Worm (Caenorhabditis elegans): ENCODE results near the gene W04G3.11.

Gene W04G3.11

DNA sequence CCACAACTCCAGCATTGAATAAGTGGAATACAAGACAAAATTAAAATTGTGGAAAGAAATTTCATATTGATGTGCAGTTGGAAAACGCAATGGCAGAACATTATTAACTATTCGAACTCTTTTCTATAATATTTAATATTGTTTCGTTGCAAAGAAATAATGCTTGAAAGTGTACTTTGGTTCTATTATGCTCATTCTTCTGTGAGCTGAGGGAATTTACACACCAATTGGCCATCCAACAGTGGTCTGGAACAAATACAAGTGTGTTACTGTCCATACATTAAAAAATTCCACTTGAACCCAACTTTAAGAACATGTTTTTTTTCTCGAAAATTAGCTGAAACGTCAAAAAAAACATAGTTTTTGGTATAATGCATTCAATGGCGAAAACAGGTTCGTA lies 9.3 kb upstream of the W04G3.11 start, which contains the start of gene W04G3.13:
Gene W04G3.13, minus strand, starts transcription at position 101 of the 400 bp plus-strand sequence.
- TF ChIP-seq nhr-19 (GFP tag; conservative IDR thresholded peaks at IDR 0.05) = no peak
- TF ChIP-seq irx-1 (tag; optimal IDR thresholded peaks at IDR 0.05) = no peak
- no peak for TF ChIP-seq fkh-10 (GFP tag; optimal IDR thresholded peaks at IDR 0.05)
- no peak for TF ChIP-seq isw-1 (GFP tag; IDR thresholded peaks at IDR 0.05)
- TF ChIP-seq lin-39 (tag; optimal IDR thresholded peaks at IDR 0.05) = no peak
- no peak for TF ChIP-seq nhr-237 (tag; optimal IDR thresholded peaks at IDR 0.05)

DNA sequence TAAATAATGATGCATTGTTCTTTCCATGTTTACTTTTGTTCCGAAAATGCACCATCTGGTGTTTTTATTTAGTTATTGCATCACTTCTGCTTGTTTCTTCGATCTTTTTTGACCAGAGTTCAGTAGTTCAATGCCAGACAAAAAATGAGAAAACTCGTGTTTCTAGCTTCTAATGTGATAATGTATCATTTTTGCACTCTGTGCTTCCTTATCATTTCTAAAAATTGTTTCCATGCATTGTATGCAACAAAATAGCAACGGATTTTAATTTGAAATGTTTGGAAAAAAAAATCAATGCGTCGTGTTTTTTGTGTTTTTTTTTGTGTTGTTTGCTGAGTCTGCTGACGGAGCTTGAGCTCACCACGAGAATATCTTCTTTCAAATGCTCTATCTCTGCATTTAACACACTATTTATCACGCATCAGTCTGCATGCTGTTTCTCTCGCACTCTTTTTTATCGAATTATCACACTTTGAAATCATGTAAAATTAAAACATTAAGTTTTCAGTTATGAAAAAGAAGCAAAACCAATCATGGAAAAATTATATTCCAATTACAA lies 8.7 kb upstream of the W04G3.11 start, which contains the start of gene sulp-7:
Gene sulp-7, plus strand, starts transcription at position 509 of the 559 bp plus-strand sequence.
- TF ChIP-seq nhr-20 (tag; optimal IDR thresholded peaks at IDR 0.05) (peak; percentile 2), ceh-82 (tag; optimal IDR thresholded peaks at IDR 0.05) (no peak), rnt-1 (tag; optimal IDR thresholded peaks at IDR 0.05) (peak; percentile 22), irx-1 (tag; optimal IDR thresholded peaks at IDR 0.05) (no peak), nhr-71 (tag; optimal IDR thresholded peaks at IDR 0.05) (peak; percentile 35), elt-2 (tag; optimal IDR thresholded peaks at IDR 0.05) (peak; percentile 55)

DNA sequence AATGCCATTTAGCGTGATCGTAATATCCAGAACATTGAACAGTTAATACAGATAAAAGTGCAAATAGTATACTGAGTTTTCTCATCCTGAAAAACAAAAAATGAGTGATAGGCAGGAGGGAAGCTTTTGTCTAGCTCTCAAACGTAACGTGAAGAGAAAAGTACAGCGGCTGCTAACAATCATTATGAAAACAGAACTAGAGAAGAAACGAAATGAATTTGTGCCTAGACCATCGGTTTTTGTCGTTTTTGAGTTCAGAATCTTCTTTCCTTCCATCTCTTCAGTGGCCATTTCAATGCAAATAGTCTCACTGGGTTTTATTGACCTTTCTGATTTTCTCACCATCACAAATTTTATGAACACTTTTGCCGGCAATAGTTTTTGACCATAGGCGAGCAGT lies 3.8 kb upstream of the W04G3.11 start, which contains the start of gene W04G3.7:
Gene W04G3.7, minus strand, starts transcription at position 101 of the 400 bp plus-strand sequence.
- TF ChIP-seq mdl-1 (tag; optimal IDR thresholded peaks at IDR 0.05) = no peak
- no peak for TF ChIP-seq C34B4.2 (tag; optimal IDR thresholded peaks at IDR 0.05)
- no peak for TF ChIP-seq nhr-76 (tag; optimal IDR thresholded peaks at IDR 0.05)
- no peak for TF ChIP-seq alr-1 (tag; optimal IDR thresholded peaks at IDR 0.05; ENCODE audit: borderline replicate concordance)

DNA sequence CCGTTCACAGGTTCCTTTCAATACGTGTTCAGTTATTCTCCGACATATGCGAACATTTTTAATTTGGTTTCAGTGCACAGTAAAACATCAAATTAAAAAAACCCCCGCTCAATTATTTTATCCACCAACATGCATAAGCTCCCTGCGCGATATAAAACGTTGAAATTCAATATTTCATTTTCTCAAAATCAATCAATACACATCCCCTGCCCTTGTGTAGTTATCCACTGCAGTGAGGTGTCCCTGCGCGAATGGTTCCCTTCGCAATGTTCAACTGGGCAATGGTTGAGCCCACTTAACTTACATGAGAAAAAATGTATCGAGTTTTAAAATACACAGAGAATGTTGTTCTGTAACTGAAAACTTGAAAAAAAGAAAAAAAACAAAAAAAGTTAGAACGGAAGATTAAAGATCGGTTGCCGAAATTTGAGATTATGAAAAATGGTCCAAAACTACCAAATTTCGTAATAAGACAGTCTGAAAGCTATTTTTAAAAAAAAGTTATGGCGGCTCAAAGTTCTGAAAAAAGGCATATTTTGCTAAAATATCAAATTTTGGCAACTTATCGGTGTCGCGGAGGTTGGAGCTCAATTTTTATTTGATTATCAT lies 5.1 kb downstream of the W04G3.11 start:
- TF ChIP-seq unc-86 (tag; optimal IDR thresholded peaks at IDR 0.05) (peak; percentile 99), vab-15 (tag; optimal IDR thresholded peaks at IDR 0.05) (peak; percentile 84), tlp-1 (tag; optimal IDR thresholded peaks at IDR 0.05) (peak; percentile 77), nhr-71 (tag; optimal IDR thresholded peaks at IDR 0.05) (peak; percentile 99), dsc-1 (tag; optimal IDR thresholded peaks at IDR 0.05) (peak; percentile 100), nhr-84 (tag; optimal IDR thresholded peaks at IDR 0.05) (peak; percentile 99), nhr-47 (tag; optimal IDR thresholded peaks at IDR 0.05) (peak; percentile 100), ceh-82 (tag; optimal IDR thresholded peaks at IDR 0.05) (peak; percentile 99 to 100 (median 100)), sup-37 (GFP tag; optimal IDR thresholded peaks at IDR 0.05) (peak; percentile 97), pag-3 (tag; optimal IDR thresholded peaks at IDR 0.05; ENCODE audit: borderline replicate concordance, insufficient read depth) (peak; percentile 77), pqm-1 (tag; optimal IDR thresholded peaks at IDR 0.05) (peak; percentile 94), nhr-90 (tag; optimal IDR thresholded peaks at IDR 0.05; ENCODE audit: poor library complexity) (peak; percentile 100), ces-1 (GFP tag; optimal IDR thresholded peaks at IDR 0.05) (peak; percentile 98), ets-5 (GFP tag; IDR thresholded peaks at IDR 0.05) (peak; percentile 98), skn-1 (tag; optimal IDR thresholded peaks at IDR 0.05) (peak; percentile 99), efl-1 (optimal IDR thresholded peaks at IDR 0.05) (peak; percentile 89 to 93), efl-1 (GFP tag; optimal IDR thresholded peaks at IDR 0.05 in 1 of 2) (peak; percentile 48 to 97), nhr-77 (tag; optimal IDR thresholded peaks at IDR 0.05) (peak; percentile 100), dpl-1 (GFP tag; optimal IDR thresholded peaks at IDR 0.05) (peak; percentile 61 to 74 (median 63)), mdl-1 (tag; optimal IDR thresholded peaks at IDR 0.05) (peak; percentile 59 to 95), rnt-1 (tag; optimal IDR thresholded peaks at IDR 0.05) (peak; percentile 100), mef-2 (tag; optimal IDR thresholded peaks at IDR 0.05) (peak; percentile 95), zip-4 (GFP tag; optimal IDR thresholded peaks at IDR 0.05) (peak; percentile 97), sptf-1 (tag; optimal IDR thresholded peaks at IDR 0.05) (no peak), nhr-11 (tag; optimal IDR thresholded peaks at IDR 0.05) (peak; percentile 100), nhr-237 (tag; optimal IDR thresholded peaks at IDR 0.05) (peak; percentile 98), pax-3 (tag; optimal IDR thresholded peaks at IDR 0.05) (peak; percentile 97), Y116A8C.19 (tag; optimal IDR thresholded peaks at IDR 0.05; ENCODE audit: borderline replicate concordance) (peak; percentile 26), irx-1 (tag; optimal IDR thresholded peaks at IDR 0.05) (peak; percentile 100), mep-1 (tag; optimal IDR thresholded peaks at IDR 0.05) (peak; percentile 100), tbx-2 (tag; optimal IDR thresholded peaks at IDR 0.05) (peak; percentile 100), ama-1 (optimal IDR thresholded peaks at IDR 0.05) (peak; percentile 57), nhr-20 (tag; optimal IDR thresholded peaks at IDR 0.05) (peak; percentile 99), lin-15B (tag; optimal IDR thresholded peaks at IDR 0.05) (peak; percentile 3), xbp-1 (tag; optimal IDR thresholded peaks at IDR 0.05) (peak; percentile 97), C34B4.2 (tag; optimal IDR thresholded peaks at IDR 0.05) (peak; percentile 70), lsy-2 (tag; optimal IDR thresholded peaks at IDR 0.05) (peak; percentile 96 to 97)

Data from whole organism, L1 larva.